Worm (Caenorhabditis elegans): ENCODE results near the gene Y42G9A.2.

Y42G9A.2 gene

DNA sequence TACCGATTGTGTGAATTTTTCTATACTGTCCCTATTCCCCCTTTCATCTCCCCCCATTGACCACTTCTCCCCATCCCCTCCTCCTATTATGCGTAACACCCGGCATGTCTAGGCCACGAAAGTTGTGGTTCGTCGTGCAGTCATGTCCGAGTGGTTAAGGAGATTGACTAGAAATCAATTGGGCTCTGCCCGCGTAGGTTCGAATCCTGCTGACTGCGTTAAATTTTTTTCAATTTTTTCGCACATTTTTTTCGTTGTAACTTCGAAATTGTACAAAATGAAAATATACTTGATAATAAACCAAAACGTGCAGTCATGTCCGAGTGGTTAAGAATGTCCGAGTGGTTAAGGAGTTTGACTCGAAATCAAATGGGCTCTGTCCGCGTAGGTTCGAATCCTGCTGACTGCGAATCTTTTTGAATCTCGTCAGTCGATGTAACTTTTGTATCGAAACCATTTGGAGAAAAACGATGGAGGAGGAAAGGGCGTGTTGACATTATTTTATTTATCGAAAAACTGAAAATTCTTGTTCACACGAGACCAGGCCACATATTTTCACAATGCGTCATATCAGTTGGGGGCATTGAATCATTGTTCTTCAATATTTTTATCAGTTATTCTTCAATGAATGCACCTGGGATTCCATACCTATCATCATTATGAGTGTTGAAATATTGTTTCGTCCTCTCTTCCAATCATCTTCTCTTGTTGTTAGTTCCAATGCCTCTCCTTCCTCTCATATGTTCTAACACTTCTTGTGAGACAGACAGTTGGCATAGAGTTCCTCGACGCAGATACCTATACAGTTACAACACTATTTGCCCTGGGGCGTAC, 10.9 kb downstream of the Y42G9A.2 start, which contains the start of gene nfm-1 (continued):
- TF ChIP-seq nfyb-1 (GFP tag; IDR thresholded peaks at IDR 0.05) (peak; percentile 80), madf-8 (GFP tag; conservative IDR thresholded peaks at IDR 0.05) (peak; percentile 41; the same call in 1 of the 2 replicates), madf-6 (GFP tag; IDR thresholded peaks at IDR 0.05) (peak; percentile 68), lin-40 (tag; optimal IDR thresholded peaks at IDR 0.05) (peak; percentile 58), ztf-26 (tag; optimal IDR thresholded peaks at IDR 0.05) (peak; percentile 69), bed-1 (GFP tag; IDR thresholded peaks at IDR 0.05) (no peak), attf-6 (GFP tag; IDR thresholded peaks at IDR 0.05) (no peak), B0261.1 (tag; optimal IDR thresholded peaks at IDR 0.05) (peak; percentile 99), mcd-1 (GFP tag; IDR thresholded peaks at IDR 0.05) (peak; percentile 62), pha-4 (tag; optimal IDR thresholded peaks at IDR 0.05) (peak; percentile 28), zim-3 (tag; optimal IDR thresholded peaks at IDR 0.05) (peak; percentile 39), snpc-3.4 (tag; optimal IDR thresholded peaks at IDR 0.05) (peak; percentile 57), rcor-1 (GFP tag; IDR thresholded peaks at IDR 0.05) (peak; percentile 76), attf-3 (GFP tag; conservative IDR thresholded peaks at IDR 0.05) (peak; percentile 69; the same call in 1 of the 2 replicates), hrde-1 (tag; optimal IDR thresholded peaks at IDR 0.05; ENCODE audit: borderline replicate concordance) (peak; percentile 41), pbrm-1 (GFP tag; IDR thresholded peaks at IDR 0.05) (peak; percentile 81), D2030.7 (GFP tag; IDR thresholded peaks at IDR 0.05) (peak; percentile 87), unc-130 (GFP tag; optimal IDR thresholded peaks at IDR 0.05) (peak; percentile 54), ceh-100 (GFP tag; IDR thresholded peaks at IDR 0.05) (peak; percentile 54; the same call in 1 of the 2 replicates), ceh-40 (GFP tag; IDR thresholded peaks at IDR 0.05) (0 out of 2 replicates have a peak, but pooled peaks have one; percentile 56), C17E4.6 (GFP tag; IDR thresholded peaks at IDR 0.05) (0 out of 2 replicates have a peak, but pooled peaks have one; percentile 41), F33H1.4 (GFP tag; IDR thresholded peaks at IDR 0.05) (peak; percentile 44), somi-1 (GFP tag; optimal IDR thresholded peaks at IDR 0.05) (peak; percentile 71), dox-1 (GFP tag; IDR thresholded peaks at IDR 0.05) (peak; percentile 71), mes-4 (tag; optimal IDR thresholded peaks at IDR 0.05) (peak; percentile 36), mel-28 (tag; optimal IDR thresholded peaks at IDR 0.05; ENCODE audit: borderline replicate concordance) (no peak), F22D6.2 (tag; optimal IDR thresholded peaks at IDR 0.05) (peak; percentile 27), hmg-20 (GFP tag; IDR thresholded peaks at IDR 0.05) (peak; percentile 46; the same call in 1 of the 2 replicates), T26A5.8 (tag; optimal IDR thresholded peaks at IDR 0.05) (peak; percentile 76), aptf-3 (GFP tag; IDR thresholded peaks at IDR 0.05) (0 out of 2 replicates have a peak, but pooled peaks have one; percentile 73), Y56A3A.18 (GFP tag; IDR thresholded peaks at IDR 0.05) (peak; percentile 72), xnd-1 (tag; optimal IDR thresholded peaks at IDR 0.05) (no peak), madf-3 (GFP tag; IDR thresholded peaks at IDR 0.05) (0 out of 2 replicates have a peak, but pooled peaks have one; percentile 66), ztf-18 (tag; optimal IDR thresholded peaks at IDR 0.05) (peak; percentile 72), F10E7.11 (tag; optimal IDR thresholded peaks at IDR 0.05) (peak; percentile 17), sdz-38 (tag; optimal IDR thresholded peaks at IDR 0.05) (no peak), T07F8.4 (tag; optimal IDR thresholded peaks at IDR 0.05) (peak; percentile 57), gei-17 (GFP tag; optimal IDR thresholded peaks at IDR 0.05) (peak; percentile 44), ets-4 (GFP tag; optimal IDR thresholded peaks at IDR 0.05) (no peak), him-1 (tag; optimal IDR thresholded peaks at IDR 0.05) (peak; percentile 95), aptf-2 (GFP tag; conservative IDR thresholded peaks at IDR 0.05) (no peak), madf-10 (tag; optimal IDR thresholded peaks at IDR 0.05) (peak; percentile 81), ama-1 (optimal IDR thresholded peaks at IDR 0.05) (no peak), ama-1 (GFP tag; optimal IDR thresholded peaks at IDR 0.05) (peak; percentile 10 to 43), ztf-6 (GFP tag; IDR thresholded peaks at IDR 0.05) (peak; percentile 19; the same call in 1 of the 2 replicates), akir-1 (GFP tag; optimal IDR thresholded peaks at IDR 0.05) (peak; percentile 79), tlf-1 (GFP tag; optimal IDR thresholded peaks at IDR 0.05) (peak; percentile 8)

Measured in whole organism, young adult.